Fruit fly (Drosophila melanogaster) whole organism, embryonic: Measurements from ENCODE around the gene wek.
A peak's percentile ranks its signal among the peaks of the same experiment; 100 is the strongest.

Experiments used
- Aef1 ChIP-seq: fragments of 200-800 bp; sonication (Bioruptor generic); IDR thresholded peaks from 3 replicates; pipeline ENCODE4 v1.3.6; 2022; ENCODE audit warnings: missing biosample characterization, missing genetic modification characterization
- Antp ChIP-seq: fragments of 200-800 bp; sonication (Bioruptor generic); optimal IDR thresholded peaks from 3 replicates; lab custom pipeline; 2016; ENCODE audit warnings: missing biosample characterization, missing genetic modification characterization
- C15 ChIP-seq: fragments of 200-800 bp; sonication (Bioruptor generic); IDR thresholded peaks from 3 replicates; pipeline ENCODE4 v1.3.6; 2022; ENCODE audit warnings: missing biosample characterization, missing genetic modification characterization
- CG10543 ChIP-seq: fragments of 200-800 bp; sonication (Bioruptor generic); optimal IDR thresholded peaks from 3 replicates; lab custom pipeline; 2017; ENCODE audit warnings: missing biosample characterization, mild to moderate bottlenecking, missing genetic modification characterization, moderate library complexity
- CG11456 ChIP-seq: fragments of 200-800 bp; sonication (Bioruptor generic); IDR thresholded peaks from 3 replicates; pipeline ENCODE4 v1.3.6; 2022; ENCODE audit warnings: missing biosample characterization, missing genetic modification characterization
- CG12236 ChIP-seq: fragments of 200-800 bp; sonication (Bioruptor generic); optimal IDR thresholded peaks from 2 replicates; lab custom pipeline; 2016; ENCODE audit warnings: missing biosample characterization, missing genetic modification characterization
- CG14441 ChIP-seq: fragments of 200-800 bp; sonication (Bioruptor generic); IDR thresholded peaks from 2 replicates; pipeline ENCODE4 v1.3.6; 2022; ENCODE audit warnings: missing biosample characterization, missing genetic modification characterization
- CG15269 ChIP-seq: fragments of 200-800 bp; sonication (Bioruptor generic); optimal IDR thresholded peaks from 2 replicates; lab custom pipeline; 2018; ENCODE audit warnings: missing biosample characterization, mild to moderate bottlenecking, missing genetic modification characterization, moderate library complexity
- CG17912 ChIP-seq: fragments of 200-800 bp; sonication (Bioruptor generic); optimal IDR thresholded peaks from 2 replicates; lab custom pipeline; 2018; ENCODE audit warnings: missing biosample characterization, mild to moderate bottlenecking, missing genetic modification characterization
- CG2678 ChIP-seq: fragments of 200-800 bp; sonication (Bioruptor generic); optimal IDR thresholded peaks from 3 replicates; lab custom pipeline; 2019; ENCODE audit warnings: missing biosample characterization, mild to moderate bottlenecking, missing genetic modification characterization, moderate library complexity
- CG30403 ChIP-seq: fragments of 200-800 bp; sonication (Bioruptor generic); optimal IDR thresholded peaks from 3 replicates; lab custom pipeline; 2016; ENCODE audit warnings: missing biosample characterization, missing genetic modification characterization
- CG3065 ChIP-seq: fragments of 200-800 bp; sonication (Bioruptor generic); optimal IDR thresholded peaks from 2 replicates; lab custom pipeline; 2016; ENCODE audit warnings: missing biosample characterization, missing genetic modification characterization
- CG3163 ChIP-seq: fragments of 200-800 bp; sonication (Bioruptor generic); optimal IDR thresholded peaks from 3 replicates; lab custom pipeline; 2016; ENCODE audit warnings: missing biosample characterization, missing genetic modification characterization
- CG4328 ChIP-seq: fragments of 200-800 bp; sonication (Bioruptor generic); optimal IDR thresholded peaks from 3 replicates; lab custom pipeline; 2017; ENCODE audit warnings: missing biosample characterization, missing genetic modification reagents, missing genetic modification characterization
- CG6272 ChIP-seq: fragments of 200-800 bp; sonication (Bioruptor generic); IDR thresholded peaks from 2 replicates; pipeline ENCODE4 v1.3.6; 2022; ENCODE audit warnings: missing biosample characterization, missing genetic modification characterization
- CG6683 ChIP-seq: fragments of 200-800 bp; sonication (Bioruptor generic); optimal IDR thresholded peaks from 2 replicates; lab custom pipeline; 2017; ENCODE audit warnings: missing biosample characterization, mild to moderate bottlenecking, missing genetic modification characterization, missing genetic modification reagents
- CG7271 ChIP-seq: fragments of 200-800 bp; sonication (Bioruptor generic); optimal IDR thresholded peaks from 2 replicates; lab custom pipeline; 2018; ENCODE audit warnings: missing biosample characterization, mild to moderate bottlenecking, missing genetic modification characterization, moderate library complexity
- CG7556 ChIP-seq: fragments of 200-800 bp; sonication (Bioruptor generic); optimal IDR thresholded peaks from 2 replicates; lab custom pipeline; 2017; ENCODE audit warnings: missing biosample characterization, mild to moderate bottlenecking, missing genetic modification characterization
- CG7839 ChIP-seq: fragments of 200-800 bp; sonication (Bioruptor generic); optimal IDR thresholded peaks from 3 replicates; lab custom pipeline; 2018; ENCODE audit warnings: missing biosample characterization, mild to moderate bottlenecking, missing genetic modification characterization, moderate library complexity
- CG8478 ChIP-seq: fragments of >200 bp; optimal IDR thresholded peaks from 2 replicates; lab custom pipeline; 2018
- CG9797 ChIP-seq: fragments of 200-800 bp; sonication (Bioruptor generic); optimal IDR thresholded peaks from 3 replicates; lab custom pipeline; 2018; ENCODE audit warnings: missing biosample characterization, mild to moderate bottlenecking, missing genetic modification characterization
- CG9932 ChIP-seq: fragments of 200-800 bp; sonication (Bioruptor generic); IDR thresholded peaks from 2 replicates; pipeline ENCODE4 v1.3.6; 2022; ENCODE audit warnings: missing biosample characterization, missing genetic modification characterization
- D19A ChIP-seq: fragments of 200-800 bp; optimal IDR thresholded peaks from 3 replicates; lab custom pipeline; 2019; ENCODE audit warnings: missing biosample characterization, mild to moderate bottlenecking, missing genetic modification characterization, moderate library complexity
- Gsc ChIP-seq: fragments of 200-800 bp; sonication (Bioruptor generic); IDR thresholded peaks from 2 replicates; pipeline ENCODE4 v1.3.6; 2022; ENCODE audit warnings: missing biosample characterization, missing genetic modification characterization
- Hey ChIP-seq: fragments of 200-800 bp; sonication (Bioruptor generic); optimal IDR thresholded peaks from 3 replicates; lab custom pipeline; 2018; ENCODE audit warnings: missing biosample characterization, mild to moderate bottlenecking, missing genetic modification characterization
- Hr39 ChIP-seq: fragments of >200 bp; optimal IDR thresholded peaks from 2 replicates; lab custom pipeline; 2017
- Jarid2 ChIP-seq: fragments of 200-800 bp; sonication (Bioruptor generic); optimal IDR thresholded peaks from 3 replicates; lab custom pipeline; 2017; ENCODE audit warnings: mild to moderate bottlenecking, missing biosample characterization, missing genetic modification reagents, missing genetic modification characterization
- Spps ChIP-seq: fragments of 200-800 bp; sonication (Bioruptor generic); optimal IDR thresholded peaks from 2 replicates; lab custom pipeline; 2018; ENCODE audit warnings: missing biosample characterization, mild to moderate bottlenecking, missing genetic modification characterization
- Sry-β ChIP-seq: fragments of 200-800 bp; sonication (Bioruptor generic); optimal IDR thresholded peaks from 2 replicates; lab custom pipeline; 2018; ENCODE audit warnings: missing biosample characterization, mild to moderate bottlenecking, missing genetic modification characterization, moderate library complexity
- Sry-δ ChIP-seq: fragments of 200-800 bp; sonication (Bioruptor generic); optimal IDR thresholded peaks from 2 replicates; lab custom pipeline; 2016; ENCODE audit warnings: missing biosample characterization, missing genetic modification characterization
- ac ChIP-seq: fragments of 200-800 bp; sonication (Bioruptor generic); optimal IDR thresholded peaks from 3 replicates; lab custom pipeline; 2017; ENCODE audit warnings: missing biosample characterization, mild to moderate bottlenecking, missing genetic modification characterization
- amos ChIP-seq: fragments of 200-800 bp; sonication (Bioruptor generic); IDR thresholded peaks from 2 replicates; pipeline ENCODE4 v1.3.6; 2022; ENCODE audit warnings: missing biosample characterization, missing genetic modification characterization; ENCODE audit not compliant: partially characterized antibody
- aop ChIP-seq: fragments of 200-800 bp; sonication (Bioruptor generic); IDR thresholded peaks from 2 replicates; pipeline ENCODE4 v1.3.6; 2022; ENCODE audit warnings: missing biosample characterization, missing genetic modification characterization
- ap ChIP-seq: fragments of 200-800 bp; sonication (Bioruptor generic); IDR thresholded peaks from 2 replicates; pipeline ENCODE4 v1.3.6; 2022; ENCODE audit warnings: missing biosample characterization, missing genetic modification characterization
- ash1 ChIP-seq: fragments of 200-800 bp; sonication (Bioruptor generic); optimal IDR thresholded peaks from 2 replicates; lab custom pipeline; 2018; ENCODE audit warnings: missing biosample characterization, mild to moderate bottlenecking, missing genetic modification characterization
- bowl ChIP-seq: fragments of 200-800 bp; sonication (Bioruptor generic); IDR thresholded peaks from 2 replicates; pipeline ENCODE4 v1.3.6; 2022; ENCODE audit warnings: missing biosample characterization, missing genetic modification characterization
- br ChIP-seq: fragments of >200 bp; optimal IDR thresholded peaks from 2 replicates; lab custom pipeline; 2017
- dimm ChIP-seq: fragments of 200-800 bp; sonication (Bioruptor generic); IDR thresholded peaks from 2 replicates; pipeline ENCODE4 v1.3.6; 2022; ENCODE audit warnings: missing biosample characterization, missing genetic modification characterization
- dm ChIP-seq: fragments of 200-800 bp; sonication (Bioruptor generic); optimal IDR thresholded peaks from 3 replicates; lab custom pipeline; 2016; ENCODE audit warnings: missing biosample characterization, missing genetic modification characterization
- esg ChIP-seq: fragments of 200-800 bp; sonication (Bioruptor generic); conservative IDR thresholded peaks from 2 replicates; pipeline ENCODE4 v1.3.6; 2022; ENCODE audit warnings: missing biosample characterization, missing genetic modification characterization
- ftz-f1 ChIP-seq: fragments of 200-800 bp; sonication (Bioruptor generic); optimal IDR thresholded peaks from 2 replicates; lab custom pipeline; 2016; ENCODE audit warnings: missing biosample characterization, missing genetic modification characterization
- gcm2 ChIP-seq: fragments of 200-800 bp; sonication (Bioruptor generic); optimal IDR thresholded peaks from 2 replicates; lab custom pipeline; 2016; ENCODE audit warnings: missing biosample characterization, missing genetic modification characterization
- gfzf ChIP-seq: fragments of 200-800 bp; sonication (Bioruptor generic); optimal IDR thresholded peaks from 2 replicates; lab custom pipeline; 2016; ENCODE audit warnings: missing biosample characterization, mild to moderate bottlenecking, missing genetic modification characterization, moderate library complexity
- inv ChIP-seq: fragments of 200-800 bp; sonication (Bioruptor generic); IDR thresholded peaks from 2 replicates; pipeline ENCODE4 v1.3.6; 2022; ENCODE audit warnings: missing biosample characterization, missing genetic modification characterization; ENCODE audit not compliant: partially characterized antibody
- jigr1 ChIP-seq: fragments of 200-800 bp; sonication (Bioruptor generic); IDR thresholded peaks from 3 replicates; pipeline ENCODE4 v1.3.6; 2022; ENCODE audit warnings: missing biosample characterization, missing genetic modification characterization
- sd ChIP-seq: fragments of 200-800 bp; sonication (Bioruptor generic); optimal IDR thresholded peaks from 3 replicates; lab custom pipeline; 2018; ENCODE audit warnings: missing biosample characterization, mild to moderate bottlenecking, missing genetic modification characterization, moderate library complexity
- sna ChIP-seq: fragments of 200-800 bp; sonication (Bioruptor generic); IDR thresholded peaks from 2 replicates; pipeline ENCODE4 v1.3.6; 2022; ENCODE audit warnings: missing biosample characterization, missing genetic modification characterization; ENCODE audit not compliant: partially characterized antibody
- toy ChIP-seq: fragments of 200-800 bp; sonication (Bioruptor generic); IDR thresholded peaks from 2 replicates; pipeline ENCODE4 v1.3.6; 2022; ENCODE audit warnings: missing biosample characterization, missing genetic modification characterization
- vfl ChIP-seq: fragments of 200-800 bp; sonication (Bioruptor generic); optimal IDR thresholded peaks from 2 replicates; lab custom pipeline; 2016; ENCODE audit warnings: missing biosample characterization, missing genetic modification characterization
- z ChIP-seq: fragments of 200-800 bp; sonication (Bioruptor generic); IDR thresholded peaks from 3 replicates; pipeline ENCODE4 v1.3.6; 2022; ENCODE audit warnings: missing biosample characterization, missing genetic modification characterization

Gene wek

DNA sequence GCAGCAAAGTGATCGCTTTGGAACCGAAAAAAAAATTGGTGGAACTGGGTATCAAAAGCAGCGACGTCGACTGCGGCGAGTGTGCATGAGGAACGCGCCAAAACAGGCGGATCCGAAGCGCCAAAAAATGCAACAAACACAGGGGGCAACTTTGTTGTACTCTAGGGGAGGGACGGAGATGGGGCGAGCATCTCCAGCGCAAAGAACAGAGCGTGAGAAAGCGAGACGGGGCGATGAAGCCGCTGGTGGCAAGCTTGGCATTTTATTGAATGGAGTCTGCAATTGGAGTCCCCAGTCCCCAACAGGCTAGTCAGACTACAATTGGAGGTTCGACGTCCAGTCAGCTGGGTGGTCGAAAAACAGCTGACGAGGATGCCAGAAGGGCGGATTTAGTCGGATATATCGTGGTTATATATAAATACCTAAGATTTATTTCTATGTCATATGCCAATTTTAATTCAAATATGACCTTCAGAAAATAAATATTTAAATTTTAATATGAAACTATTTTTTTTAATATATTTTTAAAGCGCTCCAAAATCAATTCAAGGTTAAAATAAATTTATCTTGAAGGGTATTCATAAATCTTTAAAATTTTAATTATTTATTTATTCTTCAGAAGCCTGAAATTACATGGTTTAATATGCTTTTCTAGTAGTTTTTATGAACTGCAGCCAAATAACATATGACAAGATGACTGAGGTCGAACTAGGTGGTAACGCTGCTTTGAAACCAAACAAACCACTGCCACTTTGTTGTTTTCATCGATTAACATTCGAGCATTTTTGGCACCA, 21.4 kb downstream of the wek start (continued):
- TF ChIP-seq ac (GFP tag; lab: Kevin White, UChicago): peak; percentile 74
- peak; percentile 51; the same call in 1 of the 2 replicates for TF ChIP-seq aop (GFP tag; lab: Robert Waterston, UW)
- TF ChIP-seq ap (GFP tag; lab: Robert Waterston, UW): peak; percentile 68
- no peak for TF ChIP-seq Sry-δ (GFP tag; lab: Kevin White, UChicago)
- TF ChIP-seq ftz-f1: no peak
- TF ChIP-seq CG8478 (lab: Kevin White, UChicago): no peak
- TF ChIP-seq vfl (GFP tag; lab: Kevin White, UChicago): peak; percentile 27
- no peak for TF ChIP-seq dm (GFP tag; lab: Kevin White, UChicago)
- no peak for TF ChIP-seq z (GFP tag; lab: Robert Waterston, UW)
- peak; percentile 16 for TF ChIP-seq CG9797
- TF ChIP-seq CG7556: peak; percentile 96
- no peak for TF ChIP-seq Gsc (GFP tag; lab: Robert Waterston, UW)
- TF ChIP-seq CG9932 (GFP tag; lab: Robert Waterston, UW): peak; percentile 71
- no peak for TF ChIP-seq inv (GFP tag; lab: Robert Waterston, UW)
- no peak for TF ChIP-seq ash1
- peak; percentile 94 for TF ChIP-seq CG10543 (GFP tag; lab: Kevin White, UChicago)
- peak; percentile 32 for TF ChIP-seq gcm2
- 0 out of 2 replicates have a peak, but pooled peaks have one; percentile 50 for TF ChIP-seq CG6272 (GFP tag; lab: Robert Waterston, UW)
- peak; percentile 91 for TF ChIP-seq CG30403 (GFP tag; lab: Kevin White, UChicago)
- TF ChIP-seq CG11456 (GFP tag; lab: Robert Waterston, UW): peak; percentile 73; the same call in 2 of the 3 replicates
- TF ChIP-seq CG2678 (tag; lab: Kevin White, UChicago): peak; percentile 97
- TF ChIP-seq toy (GFP tag; lab: Robert Waterston, UW): peak; percentile 51; the same call in 1 of the 2 replicates
- TF ChIP-seq Sry-β (GFP tag; lab: Kevin White, UChicago): peak; percentile 25
- TF ChIP-seq dimm: no peak
- TF ChIP-seq C15 (GFP tag; lab: Robert Waterston, UW): peak; percentile 59; the same call in 1 of the 3 replicates
- peak; percentile 65; the same call in 2 of the 3 replicates for TF ChIP-seq Aef1
- no peak for TF ChIP-seq amos
- peak; percentile 81 for TF ChIP-seq CG7271
- TF ChIP-seq CG6683 (GFP tag; lab: Kevin White, UChicago): peak; percentile 83
- TF ChIP-seq D19A (tag; lab: Kevin White, UChicago): peak; percentile 91
- no peak for TF ChIP-seq Hey (tag; lab: Kevin White, UChicago)
- TF ChIP-seq bowl (GFP tag; lab: Robert Waterston, UW): no peak
- no peak for TF ChIP-seq Jarid2 (GFP tag; lab: Kevin White, UChicago)
- no peak for TF ChIP-seq gfzf
- peak; percentile 66 for TF ChIP-seq sd (tag; lab: Kevin White, UChicago)
- TF ChIP-seq CG7839 (tag; lab: Kevin White, UChicago): peak; percentile 95
- no peak for TF ChIP-seq Hr39 (lab: Kevin White, UChicago)
- no peak for TF ChIP-seq jigr1
- TF ChIP-seq Spps (tag; lab: Kevin White, UChicago): peak; percentile 88
- peak; percentile 82 for TF ChIP-seq esg (GFP tag; lab: Robert Waterston, UW)
- TF ChIP-seq CG4328 (GFP tag; lab: Kevin White, UChicago): peak; percentile 93
- TF ChIP-seq CG3065 (GFP tag; lab: Kevin White, UChicago): peak; percentile 82
- no peak for TF ChIP-seq sna (GFP tag; lab: Robert Waterston, UW)
- no peak for TF ChIP-seq CG3163 (GFP tag; lab: Kevin White, UChicago)
- TF ChIP-seq CG17912 (GFP tag; lab: Kevin White, UChicago): no peak
- TF ChIP-seq CG14441 (GFP tag; lab: Robert Waterston, UW): peak; percentile 72; the same call in 1 of the 2 replicates
- TF ChIP-seq CG15269 (tag; lab: Kevin White, UChicago): peak; percentile 94
- TF ChIP-seq Antp: peak; percentile 34
- TF ChIP-seq CG12236 (GFP tag; lab: Kevin White, UChicago): no peak
- TF ChIP-seq br (lab: Kevin White, UChicago): no peak
